Fruit fly (Drosophila melanogaster): ENCODE data around the gene CG10802.

DNA sequence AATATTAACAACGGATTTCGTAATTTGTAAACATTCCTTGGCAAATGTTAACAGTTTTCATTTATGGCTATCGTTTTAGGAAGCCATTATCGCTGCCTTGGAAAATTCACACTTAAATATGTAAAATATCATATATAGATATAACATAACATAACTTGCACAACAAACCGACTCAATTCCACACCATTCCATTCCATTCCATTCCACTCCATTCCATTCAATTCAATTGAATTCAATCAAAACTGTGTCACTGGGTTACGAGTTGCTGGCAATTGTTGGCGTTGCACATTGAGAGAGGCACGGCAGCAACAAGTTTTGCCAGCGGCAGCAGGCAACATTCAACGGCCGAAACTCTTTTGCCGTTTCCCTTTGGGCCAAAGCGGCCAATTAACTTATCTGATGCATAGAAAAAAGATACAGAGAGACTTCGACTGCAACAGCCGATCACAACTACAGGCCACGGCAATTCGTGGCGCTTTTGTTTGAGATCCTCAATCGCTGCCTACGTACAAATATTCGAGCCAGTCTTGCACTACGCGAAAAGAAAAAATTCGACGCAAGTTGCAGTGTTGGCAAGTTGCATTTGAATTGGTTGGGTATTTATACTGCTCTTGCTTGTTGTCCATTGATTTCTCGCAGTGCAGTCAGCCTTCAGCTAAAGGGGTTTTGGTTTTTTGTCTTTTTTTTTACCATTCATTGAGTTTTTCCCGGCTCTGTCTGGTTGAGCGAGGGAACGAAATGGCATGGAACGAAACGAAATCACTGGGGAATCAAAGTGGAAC lies 29.5 kb upstream of the CG10802 start:
- TF ChIP-seq psq (optimal IDR thresholded peaks at IDR 0.05) (no peak), CG8478 (optimal IDR thresholded peaks at IDR 0.05) (no peak), usp (GFP tag; optimal IDR thresholded peaks at IDR 0.05) (no peak)
